Fruit fly (Drosophila melanogaster) whole organism, embryonic: Measurements from ENCODE around the gene HipHop.

Source experiments
- Adf1 ChIP-seq: fragments of 200-800 bp; sonication (Bioruptor generic); IDR thresholded peaks from 2 replicates; pipeline ENCODE4 v1.3.6; 2022; ENCODE audit warnings: missing biosample characterization, missing genetic modification characterization
- Atf3 ChIP-seq: fragments of 200-800 bp; sonication (Bioruptor generic); optimal IDR thresholded peaks from 3 replicates; lab custom pipeline; 2016; ENCODE audit warnings: missing biosample characterization, missing genetic modification characterization
- Awh ChIP-seq: fragments of 200-800 bp; sonication (Bioruptor generic); IDR thresholded peaks from 2 replicates; pipeline ENCODE4, ENCODE4 v1.3.6; 2022; ENCODE audit warnings: missing biosample characterization, missing genetic modification characterization
- BEAF-32 ChIP-seq: fragments of 200-800 bp; sonication (Bioruptor generic); optimal IDR thresholded peaks from 3 replicates; lab custom pipeline; 2017; ENCODE audit warnings: missing biosample characterization, missing genetic modification characterization, mild to moderate bottlenecking, moderate library complexity, missing genetic modification reagents
- Bdp1 ChIP-seq: fragments of 200-800 bp; sonication (Bioruptor generic); optimal IDR thresholded peaks from 3 replicates; lab custom pipeline; 2016; ENCODE audit warnings: missing biosample characterization, missing genetic modification characterization
- CG10267 ChIP-seq: fragments of 200-800 bp; sonication (Bioruptor generic); optimal IDR thresholded peaks from 2 replicates; lab custom pipeline; 2018; ENCODE audit warnings: missing biosample characterization, mild to moderate bottlenecking, missing genetic modification characterization, moderate library complexity
- CG12155 ChIP-seq: fragments of 200-800 bp; sonication (Bioruptor generic); optimal IDR thresholded peaks from 3 replicates; lab custom pipeline; 2016; ENCODE audit warnings: missing biosample characterization, missing genetic modification characterization
- CG12391 ChIP-seq: fragments of 200-800 bp; sonication (Bioruptor generic); optimal IDR thresholded peaks from 3 replicates; lab custom pipeline; 2018; ENCODE audit warnings: missing biosample characterization, mild to moderate bottlenecking, missing genetic modification characterization, moderate library complexity
- CG12744 ChIP-seq: fragments of 200-800 bp; sonication (Bioruptor generic); optimal IDR thresholded peaks from 2 replicates; lab custom pipeline; 2016; ENCODE audit warnings: missing biosample characterization, missing genetic modification characterization
- CG13624 ChIP-seq: fragments of 200-800 bp; sonication (Bioruptor generic); optimal IDR thresholded peaks from 2 replicates; lab custom pipeline; 2016; ENCODE audit warnings: missing biosample characterization, missing genetic modification characterization
- CG14050 ChIP-seq: fragments of 200-800 bp; sonication (Bioruptor generic); IDR thresholded peaks from 3 replicates; pipeline ENCODE4 v1.3.6; 2022; ENCODE audit warnings: missing biosample characterization, missing genetic modification characterization
- CG15011 ChIP-seq: fragments of 200-800 bp; sonication (Bioruptor generic); optimal IDR thresholded peaks from 3 replicates; lab custom pipeline; 2018; ENCODE audit warnings: missing biosample characterization, mild to moderate bottlenecking, missing genetic modification characterization
- CG15269 ChIP-seq: fragments of 200-800 bp; sonication (Bioruptor generic); optimal IDR thresholded peaks from 2 replicates; lab custom pipeline; 2018; ENCODE audit warnings: missing biosample characterization, mild to moderate bottlenecking, missing genetic modification characterization, moderate library complexity
- CG1603 ChIP-seq: fragments of 200-800 bp; sonication (Bioruptor generic); optimal IDR thresholded peaks from 2 replicates; lab custom pipeline; 2019; ENCODE audit warnings: missing biosample characterization, mild to moderate bottlenecking, missing genetic modification characterization, moderate library complexity
- CG32772 ChIP-seq: fragments of 200-800 bp; sonication (Bioruptor generic); IDR thresholded peaks from 2 replicates; pipeline ENCODE4 v1.3.6; 2022; ENCODE audit warnings: missing biosample characterization, missing genetic modification characterization
- CG6254 ChIP-seq: fragments of 200-800 bp; sonication (Bioruptor generic); optimal IDR thresholded peaks from 3 replicates; lab custom pipeline; 2017; ENCODE audit warnings: mild to moderate bottlenecking, missing biosample characterization, missing genetic modification reagents, missing genetic modification characterization
- CG6689 ChIP-seq: fragments of 200-800 bp; sonication (Bioruptor generic); IDR thresholded peaks from 2 replicates; pipeline ENCODE4 v1.3.6; 2022; ENCODE audit warnings: missing biosample characterization, missing genetic modification characterization
- CG8290 ChIP-seq, 3 experiments: fragments of 200-800 bp; sonication (Bioruptor generic); optimal IDR thresholded peaks; 2 replicates each; lab custom pipeline; 2016 to 2019; ENCODE audit warnings: missing biosample characterization in 3 of 3, missing genetic modification characterization in 3 of 3, mild to moderate bottlenecking in 2 of 3, moderate library complexity in 1 of 3
- CG8359 ChIP-seq: fragments of 200-800 bp; sonication (Bioruptor generic); optimal IDR thresholded peaks from 2 replicates; lab custom pipeline; 2017; ENCODE audit warnings: missing biosample characterization, mild to moderate bottlenecking, missing genetic modification characterization, borderline replicate concordance
- CG8924 ChIP-seq: fragments of 200-800 bp; optimal IDR thresholded peaks from 3 replicates; lab custom pipeline; 2019; ENCODE audit warnings: missing biosample characterization, mild to moderate bottlenecking, missing genetic modification characterization, moderate library complexity
- CG9817 ChIP-seq: fragments of 200-800 bp; sonication (Bioruptor generic); optimal IDR thresholded peaks from 2 replicates; lab custom pipeline; 2018; ENCODE audit warnings: missing biosample characterization, mild to moderate bottlenecking, missing genetic modification characterization, moderate library complexity
- CG9876 ChIP-seq: fragments of 200-800 bp; sonication (Bioruptor generic); optimal IDR thresholded peaks from 2 replicates; lab custom pipeline; 2016; ENCODE audit warnings: missing biosample characterization, missing genetic modification characterization
- Drgx ChIP-seq: fragments of 200-800 bp; sonication (Bioruptor generic); IDR thresholded peaks from 2 replicates; pipeline ENCODE4 v1.3.6; 2022; ENCODE audit warnings: missing biosample characterization, missing genetic modification characterization
- Hey ChIP-seq: fragments of 200-800 bp; sonication (Bioruptor generic); optimal IDR thresholded peaks from 3 replicates; lab custom pipeline; 2018; ENCODE audit warnings: missing biosample characterization, mild to moderate bottlenecking, missing genetic modification characterization
- Hr39 ChIP-seq: fragments of >200 bp; optimal IDR thresholded peaks from 2 replicates; lab custom pipeline; 2017
- Opbp ChIP-seq: fragments of 200-800 bp; sonication (Bioruptor generic); IDR thresholded peaks from 3 replicates; pipeline ENCODE4 v1.3.6; 2022; ENCODE audit warnings: missing biosample characterization, missing genetic modification characterization; ENCODE audit not compliant: partially characterized antibody
- Optix ChIP-seq: fragments of 200-800 bp; sonication (Bioruptor generic); IDR thresholded peaks from 3 replicates; pipeline ENCODE4 v1.3.6; 2022; ENCODE audit warnings: missing biosample characterization, missing genetic modification characterization
- Ravus ChIP-seq: fragments of 200-800 bp; sonication (Bioruptor generic); IDR thresholded peaks from 2 replicates; pipeline ENCODE4 v1.3.6; 2022; ENCODE audit warnings: missing biosample characterization, missing genetic modification characterization
- Sin3A ChIP-seq: fragments of >200 bp; optimal IDR thresholded peaks from 2 replicates; lab custom pipeline; 2018
- Six4 ChIP-seq: fragments of 200-800 bp; sonication (Bioruptor generic); optimal IDR thresholded peaks from 2 replicates; lab custom pipeline; 2016; ENCODE audit warnings: missing biosample characterization, missing genetic modification characterization
- Spps ChIP-seq: fragments of 200-800 bp; sonication (Bioruptor generic); optimal IDR thresholded peaks from 2 replicates; lab custom pipeline; 2018; ENCODE audit warnings: missing biosample characterization, mild to moderate bottlenecking, missing genetic modification characterization
- Vsx1 ChIP-seq: fragments of 200-800 bp; sonication (Bioruptor generic); optimal IDR thresholded peaks from 2 replicates; lab custom pipeline; 2017; ENCODE audit warnings: missing biosample characterization, mild to moderate bottlenecking, missing genetic modification characterization, missing genetic modification reagents
- Xrp1 ChIP-seq: fragments of 200-800 bp; sonication (Bioruptor generic); IDR thresholded peaks from 2 replicates; pipeline ENCODE4 v1.3.6; 2022; ENCODE audit warnings: missing biosample characterization, missing genetic modification characterization
- bcd ChIP-seq: fragments of 200-800 bp; sonication (Bioruptor generic); optimal IDR thresholded peaks from 2 replicates; lab custom pipeline; 2017; ENCODE audit warnings: missing biosample characterization, mild to moderate bottlenecking, missing genetic modification characterization
- danr ChIP-seq: fragments of 200-800 bp; sonication (Bioruptor generic); IDR thresholded peaks from 2 replicates; pipeline ENCODE4 v1.3.6; 2022; ENCODE audit warnings: missing biosample characterization, missing genetic modification characterization
- exex ChIP-seq: fragments of 200-800 bp; sonication (Bioruptor generic); optimal IDR thresholded peaks from 4 replicates; lab custom pipeline; 2018; ENCODE audit warnings: missing biosample characterization, mild to moderate bottlenecking, missing genetic modification characterization, moderate library complexity
- fd102C ChIP-seq: fragments of 200-800 bp; sonication (Bioruptor generic); optimal IDR thresholded peaks from 2 replicates; lab custom pipeline; 2018; ENCODE audit warnings: missing biosample characterization, mild to moderate bottlenecking, missing genetic modification characterization, moderate library complexity
- fd96Cb ChIP-seq: fragments of 200-800 bp; sonication (Bioruptor generic); optimal IDR thresholded peaks from 2 replicates; lab custom pipeline; 2018; ENCODE audit warnings: missing biosample characterization, mild to moderate bottlenecking, missing genetic modification characterization, moderate library complexity
- gcm ChIP-seq: fragments of 200-800 bp; sonication (Bioruptor generic); optimal IDR thresholded peaks from 2 replicates; lab custom pipeline; 2019; ENCODE audit warnings: missing biosample characterization, mild to moderate bottlenecking, missing genetic modification characterization, moderate library complexity
- grau ChIP-seq: fragments of 200-800 bp; optimal IDR thresholded peaks from 3 replicates; lab custom pipeline; 2019; ENCODE audit warnings: missing biosample characterization, mild to moderate bottlenecking, missing genetic modification characterization, moderate library complexity
- h ChIP-seq: fragments of >200 bp; optimal IDR thresholded peaks from 2 replicates; lab custom pipeline; 2017
- ham ChIP-seq: fragments of 200-800 bp; sonication (Bioruptor generic); IDR thresholded peaks from 2 replicates; pipeline ENCODE4 v1.3.6; 2022; ENCODE audit warnings: missing biosample characterization, missing genetic modification characterization
- jigr1 ChIP-seq: fragments of 200-800 bp; sonication (Bioruptor generic); IDR thresholded peaks from 3 replicates; pipeline ENCODE4 v1.3.6; 2022; ENCODE audit warnings: missing biosample characterization, missing genetic modification characterization
- jing ChIP-seq: fragments of 200-800 bp; sonication (Bioruptor generic); optimal IDR thresholded peaks from 2 replicates; lab custom pipeline; 2018; ENCODE audit warnings: missing biosample characterization, mild to moderate bottlenecking, missing genetic modification characterization
- lbe ChIP-seq: fragments of 200-800 bp; sonication (Bioruptor generic); optimal IDR thresholded peaks from 2 replicates; lab custom pipeline; 2016; ENCODE audit warnings: missing biosample characterization, mild to moderate bottlenecking, missing genetic modification characterization
- nerfin-2 ChIP-seq: fragments of 200-800 bp; sonication (Bioruptor generic); IDR thresholded peaks from 2 replicates; pipeline ENCODE4 v1.3.6; 2022; ENCODE audit warnings: missing biosample characterization, missing genetic modification characterization; ENCODE audit not compliant: partially characterized antibody
- schlank ChIP-seq: fragments of 200-800 bp; sonication (Bioruptor generic); optimal IDR thresholded peaks from 2 replicates; lab custom pipeline; 2018; ENCODE audit warnings: missing biosample characterization, mild to moderate bottlenecking, missing genetic modification characterization
- sqz ChIP-seq: fragments of 200-800 bp; sonication (Bioruptor generic); optimal IDR thresholded peaks from 3 replicates; lab custom pipeline; 2018; ENCODE audit warnings: missing biosample characterization, mild to moderate bottlenecking, missing genetic modification characterization
- unc-4 ChIP-seq: fragments of 200-800 bp; sonication (Bioruptor generic); IDR thresholded peaks from 2 replicates; pipeline ENCODE4 v1.3.6; 2022; ENCODE audit warnings: missing biosample characterization, missing genetic modification characterization; ENCODE audit not compliant: partially characterized antibody

The HipHop gene

dm6 chr3L:18789203-18790018, 31.6 kb upstream of the HipHop start (continued):
- TF ChIP-seq CG15269 = peak; percentile 43
- 0 out of 3 replicates have a peak, but pooled peaks have one; percentile 40 for TF ChIP-seq Optix
- TF ChIP-seq CG8924 = peak; percentile 10
- TF ChIP-seq CG14050 (GFP tag; lab: Robert Waterston, UW) = peak; percentile 44; the same call in 2 of the 3 replicates
- TF ChIP-seq CG8290 (GFP tag; optimal IDR thresholded peaks at IDR 0.05; lab: Kevin White, UChicago) = no peak
- peak in 1 of 2 experiments; percentile 78 for TF ChIP-seq CG8290 (tag; optimal IDR thresholded peaks at IDR 0.05; lab: Kevin White, UChicago)
- TF ChIP-seq lbe (GFP tag; lab: Kevin White, UChicago) = no peak
- TF ChIP-seq Bdp1 = no peak
- no peak for TF ChIP-seq Sin3A (lab: Kevin White, UChicago)
- TF ChIP-seq Drgx (GFP tag; lab: Robert Waterston, UW) = peak; percentile 41; the same call in 1 of the 2 replicates
- TF ChIP-seq BEAF-32 (GFP tag; lab: Kevin White, UChicago) = no peak
- peak; percentile 40; the same call in 1 of the 2 replicates for TF ChIP-seq CG6689
- peak; percentile 8 for TF ChIP-seq fd96Cb (tag; lab: Kevin White, UChicago)
- TF ChIP-seq ham (GFP tag; lab: Robert Waterston, UW) = no peak
- no peak for TF ChIP-seq h (lab: Kevin White, UChicago)
- peak; percentile 2 for TF ChIP-seq CG13624 (GFP tag; lab: Kevin White, UChicago)
- TF ChIP-seq CG12155 = no peak
- TF ChIP-seq CG12744 (GFP tag; lab: Kevin White, UChicago) = peak; percentile 47
- peak; percentile 36 for TF ChIP-seq Atf3
- peak; percentile 83 for TF ChIP-seq exex (tag; lab: Kevin White, UChicago)
- no peak for TF ChIP-seq CG6254 (GFP tag; lab: Kevin White, UChicago)
- TF ChIP-seq nerfin-2 = no peak
- TF ChIP-seq bcd (GFP tag; lab: Kevin White, UChicago) = peak; percentile 57
- peak; percentile 37; the same call in 1 of the 2 replicates for TF ChIP-seq danr (GFP tag; lab: Robert Waterston, UW)
- no peak for TF ChIP-seq jigr1 (GFP tag; lab: Robert Waterston, UW)
- TF ChIP-seq CG10267 = no peak
- TF ChIP-seq schlank (tag; lab: Kevin White, UChicago) = peak; percentile 57
- TF ChIP-seq Six4 (GFP tag; lab: Kevin White, UChicago) = no peak
- TF ChIP-seq Spps (tag; lab: Kevin White, UChicago) = no peak
- TF ChIP-seq Vsx1 = peak; percentile 41
- peak; percentile 30 for TF ChIP-seq Hey (tag; lab: Kevin White, UChicago)
- TF ChIP-seq CG8359 (GFP tag; lab: Kevin White, UChicago) = no peak
- TF ChIP-seq gcm (GFP tag; lab: Kevin White, UChicago) = no peak
- no peak for TF ChIP-seq fd102C (GFP tag; lab: Kevin White, UChicago)
- TF ChIP-seq jing (GFP tag; lab: Kevin White, UChicago) = no peak
- TF ChIP-seq CG9876 (GFP tag; lab: Kevin White, UChicago) = no peak
- no peak for TF ChIP-seq CG32772
- TF ChIP-seq CG12391 = peak; percentile 31
- TF ChIP-seq sqz (GFP tag; lab: Kevin White, UChicago) = peak; percentile 92
- no peak for TF ChIP-seq unc-4 (GFP tag; lab: Robert Waterston, UW)
- peak; percentile 17 for TF ChIP-seq grau (tag; lab: Kevin White, UChicago)
- peak; percentile 51 for TF ChIP-seq CG15011 (GFP tag; lab: Kevin White, UChicago)
- no peak for TF ChIP-seq Hr39 (lab: Kevin White, UChicago)
- peak; percentile 5 for TF ChIP-seq CG9817 (tag; lab: Kevin White, UChicago)
- TF ChIP-seq CG1603 (tag; lab: Kevin White, UChicago) = peak; percentile 53
- TF ChIP-seq Xrp1 (GFP tag; lab: Robert Waterston, UW) = peak; percentile 40
- no peak for TF ChIP-seq Opbp (GFP tag; lab: Robert Waterston, UW)
- peak; percentile 72 for TF ChIP-seq Adf1
- peak; percentile 76; the same call in 1 of the 2 replicates for TF ChIP-seq Awh
- no peak for TF ChIP-seq Ravus (GFP tag; lab: Robert Waterston, UW)
